Worm (Caenorhabditis elegans) whole organism, young adult: ENCODE data around the gene far-4.

ENCODE experiments used
- C06A6.2 ChIP-seq: fragments of 200-800 bp; sonication (Bioruptor generic); conservative IDR thresholded peaks from 2 replicates; pipeline ENCODE4 v1.3.6; 2022; ENCODE audit warnings: missing genetic modification characterization, missing compliant biosample characterization
- F23B12.7 ChIP-seq: sonication (generic microtip); optimal IDR thresholded peaks from 2 replicates; lab custom pipeline; 2017; ENCODE audit warnings: missing genetic modification characterization, mild to moderate bottlenecking, missing compliant biosample characterization, antibody characterized with exemption, moderate library complexity; ENCODE audit not compliant: insufficient read depth
- F52B5.7 ChIP-seq: sonication (generic microtip); optimal IDR thresholded peaks from 2 replicates; lab custom pipeline; 2016; ENCODE audit warnings: mild to moderate bottlenecking, missing genetic modification characterization, missing compliant biosample characterization
- F57C9.4 ChIP-seq: sonication (generic microtip); optimal IDR thresholded peaks from 2 replicates; lab custom pipeline; 2017; ENCODE audit warnings: mild to moderate bottlenecking, missing genetic modification characterization, missing compliant biosample characterization
- Y53F4B.3 ChIP-seq: fragments of 200-800 bp; sonication (Bioruptor generic); IDR thresholded peaks from 2 replicates; pipeline ENCODE4 v1.3.6; 2022; ENCODE audit warnings: missing genetic modification reagents, missing genetic modification characterization, missing compliant biosample characterization
- Y67H2A.10 ChIP-seq: fragments of 200-800 bp; sonication (Bioruptor generic); conservative IDR thresholded peaks from 2 replicates; pipeline ENCODE4 v1.3.6; 2022; ENCODE audit warnings: missing genetic modification reagents, missing genetic modification characterization, missing compliant biosample characterization
- Y79H2A.3 ChIP-seq: fragments of 200-800 bp; sonication (Bioruptor generic); conservative IDR thresholded peaks from 2 replicates; pipeline ENCODE4 v1.3.6; 2022; ENCODE audit warnings: missing genetic modification reagents, missing genetic modification characterization, missing compliant biosample characterization
- ZK185.1 ChIP-seq: sonication (generic microtip); optimal IDR thresholded peaks from 2 replicates; lab custom pipeline; 2016; ENCODE audit warnings: mild to moderate bottlenecking, missing genetic modification characterization, missing compliant biosample characterization; ENCODE audit not compliant: poor library complexity, severe bottlenecking
- akir-1 ChIP-seq: fragments of 200-800 bp; sonication (Bioruptor generic); optimal IDR thresholded peaks from 2 replicates; lab custom pipeline; 2018; ENCODE audit warnings: mild to moderate bottlenecking, missing genetic modification characterization, moderate library complexity, missing compliant biosample characterization
- bed-1 ChIP-seq: fragments of 200-800 bp; sonication (Bioruptor generic); IDR thresholded peaks from 2 replicates; pipeline ENCODE4 v1.3.6; 2022; ENCODE audit warnings: missing genetic modification reagents, missing genetic modification characterization, missing compliant biosample characterization
- ceh-27 ChIP-seq: fragments of 200-800 bp; sonication (Bioruptor generic); optimal IDR thresholded peaks from 2 replicates; lab custom pipeline; 2018; ENCODE audit warnings: mild to moderate bottlenecking, missing genetic modification characterization, moderate library complexity, missing compliant biosample characterization
- die-1 ChIP-seq: sonication (generic microtip); optimal IDR thresholded peaks from 2 replicates; lab custom pipeline; 2016; ENCODE audit warnings: missing genotype, mild to moderate bottlenecking, missing genetic modification characterization, missing compliant biosample characterization
- dox-1 ChIP-seq: fragments of 200-800 bp; sonication (Bioruptor generic); IDR thresholded peaks from 2 replicates; pipeline ENCODE4 v1.3.6; 2022; ENCODE audit warnings: missing genetic modification reagents, missing genetic modification characterization, missing compliant biosample characterization
- efl-1 ChIP-seq: fragments of 150-350 bp; optimal IDR thresholded peaks from 2 replicates; lab custom pipeline; 2014; ENCODE audit warnings: missing biosample characterization, missing genetic modification reagents, missing genetic modification characterization
- fkh-3 ChIP-seq: sonication (generic microtip); optimal IDR thresholded peaks from 2 replicates; lab custom pipeline; 2016; ENCODE audit warnings: mild to moderate bottlenecking, missing genetic modification characterization, missing compliant biosample characterization
- him-1 ChIP-seq: sonication (generic microtip); optimal IDR thresholded peaks from 2 replicates; lab custom pipeline; 2016; ENCODE audit warnings: missing genotype, missing genetic modification reagents, missing genetic modification characterization, missing compliant biosample characterization
- hlh-26 ChIP-seq: fragments of 200-800 bp; sonication (Bioruptor generic); conservative IDR thresholded peaks from 2 replicates; pipeline ENCODE4 v1.3.6; 2022; ENCODE audit warnings: missing genetic modification reagents, missing genetic modification characterization, missing compliant biosample characterization
- hsf-1 ChIP-seq: fragments of 200-800 bp; sonication (Bioruptor generic); IDR thresholded peaks from 2 replicates; pipeline ENCODE4 v1.3.6; 2022; ENCODE audit warnings: missing genetic modification reagents, missing genetic modification characterization, missing compliant biosample characterization
- let-526 ChIP-seq: fragments of 200-800 bp; sonication (Bioruptor generic); IDR thresholded peaks from 2 replicates; pipeline ENCODE4 v1.3.6; 2022; ENCODE audit warnings: missing genetic modification reagents, missing genetic modification characterization, missing compliant biosample characterization
- lin-54 ChIP-seq: fragments of 200-800 bp; sonication (Bioruptor generic); optimal IDR thresholded peaks from 2 replicates; lab custom pipeline; 2018; ENCODE audit warnings: mild to moderate bottlenecking, missing genetic modification characterization, missing compliant biosample characterization
- lsy-27 ChIP-seq: sonication (generic microtip); optimal IDR thresholded peaks from 2 replicates; lab custom pipeline; 2017; ENCODE audit warnings: missing genetic modification characterization, mild to moderate bottlenecking, missing compliant biosample characterization, antibody characterized with exemption, missing genotype, borderline replicate concordance; ENCODE audit not compliant: insufficient read depth
- madf-10 ChIP-seq: sonication (generic microtip); optimal IDR thresholded peaks from 2 replicates; lab custom pipeline; 2016; ENCODE audit warnings: mild to moderate bottlenecking, missing genetic modification characterization, missing compliant biosample characterization
- madf-3 ChIP-seq: fragments of 200-800 bp; sonication (Bioruptor generic); IDR thresholded peaks from 2 replicates; pipeline ENCODE4 v1.3.6; 2022; ENCODE audit warnings: missing genetic modification reagents, missing genetic modification characterization, missing compliant biosample characterization
- madf-6 ChIP-seq: fragments of 200-800 bp; sonication (Bioruptor generic); IDR thresholded peaks from 2 replicates; pipeline ENCODE4 v1.3.6; 2022; ENCODE audit warnings: missing genetic modification reagents, missing genetic modification characterization, missing compliant biosample characterization
- mel-28 ChIP-seq: sonication (generic microtip); optimal IDR thresholded peaks from 2 replicates; lab custom pipeline; 2016; ENCODE audit warnings: borderline replicate concordance, mild to moderate bottlenecking, missing genetic modification characterization, missing compliant biosample characterization
- mes-4 ChIP-seq: sonication (generic microtip); optimal IDR thresholded peaks from 2 replicates; lab custom pipeline; 2016; ENCODE audit warnings: missing genotype, missing genetic modification characterization, missing compliant biosample characterization
- nfya-2 ChIP-seq: fragments of 200-800 bp; sonication (Bioruptor generic); IDR thresholded peaks from 2 replicates; pipeline ENCODE4 v1.3.6; 2022; ENCODE audit warnings: missing genetic modification reagents, missing genetic modification characterization, missing compliant biosample characterization
- nhr-120 ChIP-seq: fragments of 200-800 bp; sonication (Bioruptor generic); IDR thresholded peaks from 2 replicates; pipeline ENCODE4 v1.3.6; 2022; ENCODE audit warnings: missing genetic modification characterization, missing compliant biosample characterization
- pbrm-1 ChIP-seq: fragments of 200-800 bp; sonication (Bioruptor generic); IDR thresholded peaks from 2 replicates; pipeline ENCODE4 v1.3.6; 2022; ENCODE audit warnings: missing genetic modification reagents, missing genetic modification characterization, missing compliant biosample characterization
- rec-8 ChIP-seq, 2 experiments: sonication (generic microtip); optimal IDR thresholded peaks; 2 replicates each; lab custom pipeline; 2016; ENCODE audit warnings: mild to moderate bottlenecking in 2 of 2, missing genetic modification characterization in 2 of 2, missing genetic modification reagents in 2 of 2, missing genotype in 2 of 2, missing biosample characterization in 1 of 2, missing compliant biosample characterization in 1 of 2, moderate library complexity in 1 of 2
- snpc-3.4 ChIP-seq: sonication (generic microtip); optimal IDR thresholded peaks from 2 replicates; lab custom pipeline; 2017; ENCODE audit warnings: missing genetic modification characterization, mild to moderate bottlenecking, missing compliant biosample characterization, antibody characterized with exemption, moderate library complexity, missing genotype, missing genetic modification reagents
- snpc-4 ChIP-seq, 5 experiments: fragments of 150-350 bp in 1 of 5; sonication (generic microtip) in 4 of 5; optimal IDR thresholded peaks; 2 replicates each; lab custom pipeline; 2014 to 2018; ENCODE audit warnings: missing genetic modification characterization in 5 of 5, missing biosample characterization in 3 of 5, antibody characterized with exemption in 2 of 5, mild to moderate bottlenecking in 2 of 5, missing compliant biosample characterization in 2 of 5, missing genotype in 2 of 5, moderate library complexity in 2 of 5, missing genetic modification reagents in 1 of 5
- unc-62 ChIP-seq: fragments of 150-350 bp; optimal IDR thresholded peaks from 2 replicates; lab custom pipeline; 2014; ENCODE audit warnings: missing biosample characterization, missing genetic modification reagents, missing genetic modification characterization
- ztf-18 ChIP-seq: sonication (generic microtip); optimal IDR thresholded peaks from 2 replicates; lab custom pipeline; 2016; ENCODE audit warnings: missing genotype, mild to moderate bottlenecking, missing genetic modification characterization, missing compliant biosample characterization

Gene far-4

DNA sequence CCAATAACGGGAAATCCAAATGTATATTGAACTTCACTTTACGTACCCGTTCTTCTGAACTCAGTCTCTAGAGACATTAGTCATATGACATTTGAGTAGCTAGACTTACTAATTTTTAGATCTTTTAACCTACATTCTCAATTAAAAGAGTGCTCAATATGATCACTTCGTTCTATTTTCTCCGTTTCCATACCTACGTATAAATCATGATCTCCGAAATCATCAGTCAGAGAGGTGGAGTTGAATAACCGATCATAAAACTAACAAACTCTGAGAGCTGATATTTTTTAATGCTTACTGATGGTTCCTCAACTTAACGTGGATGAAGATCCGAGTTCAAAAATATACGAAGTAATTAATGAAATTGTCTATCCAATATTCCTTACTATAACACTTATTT is 35.4 kb downstream of the far-4 start, which contains the start of gene srd-35:
srd-35 (plus strand) TSS at position 301 of the 400 bp plus-strand sequence.
- TF ChIP-seq mes-4 (tag; lab: Kevin White, UChicago) (no peak), dox-1 (GFP tag; lab: Robert Waterston, UW) (no peak), nhr-120 (GFP tag; lab: Robert Waterston, UW) (no peak), Y67H2A.10 (GFP tag; lab: Robert Waterston, UW) (no peak), ztf-18 (no peak), bed-1 (GFP tag; lab: Robert Waterston, UW) (no peak), ceh-27 (GFP tag; lab: Kevin White, UChicago) (no peak), F52B5.7 (no peak), mel-28 (tag; lab: Kevin White, UChicago) (no peak), hlh-26 (GFP tag; lab: Robert Waterston, UW) (no peak)
- TF ChIP-seq, all 124 proteins: peak for 0

DNA sequence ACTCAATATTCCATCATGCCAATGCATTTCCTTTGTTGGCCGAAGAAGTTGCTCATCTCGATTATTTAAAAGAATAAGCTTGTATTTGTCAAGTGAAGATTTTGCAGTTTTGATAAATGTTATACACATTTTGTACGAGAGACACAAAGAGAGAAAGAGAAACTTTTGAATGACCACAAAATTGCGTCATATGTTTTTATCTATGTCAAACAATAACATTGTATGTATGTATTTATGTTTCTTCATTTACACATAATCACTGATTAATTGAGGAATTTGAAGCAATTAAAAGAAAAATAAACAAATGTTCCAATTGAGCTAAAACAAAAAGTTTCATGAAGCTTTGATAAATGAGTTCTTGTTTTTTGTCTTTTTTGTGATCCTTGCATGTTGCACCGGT is 36.3 kb downstream of the far-4 start, which contains the start of gene hrg-9:
hrg-9 (minus strand) TSS at position 152 of the 400 bp plus-strand sequence.
- no peak for TF ChIP-seq let-526
- TF ChIP-seq lsy-27 = no peak
- TF ChIP-seq F57C9.4 (tag; lab: Kevin White, UChicago) = no peak
- TF ChIP-seq mes-4 (tag; lab: Kevin White, UChicago) = no peak
- no peak for TF ChIP-seq madf-3 (GFP tag; lab: Robert Waterston, UW)
- no peak for TF ChIP-seq Y79H2A.3 (GFP tag; lab: Robert Waterston, UW)
- no peak for TF ChIP-seq nhr-120 (GFP tag; lab: Robert Waterston, UW)
- no peak for TF ChIP-seq C06A6.2 (GFP tag; lab: Robert Waterston, UW)
- TF ChIP-seq nfya-2 (GFP tag; lab: Robert Waterston, UW) = no peak
- TF ChIP-seq F23B12.7 (tag; lab: Kevin White, UChicago) = no peak
- TF ChIP-seq unc-62 (GFP tag; lab: Kevin White, UChicago) = no peak

DNA sequence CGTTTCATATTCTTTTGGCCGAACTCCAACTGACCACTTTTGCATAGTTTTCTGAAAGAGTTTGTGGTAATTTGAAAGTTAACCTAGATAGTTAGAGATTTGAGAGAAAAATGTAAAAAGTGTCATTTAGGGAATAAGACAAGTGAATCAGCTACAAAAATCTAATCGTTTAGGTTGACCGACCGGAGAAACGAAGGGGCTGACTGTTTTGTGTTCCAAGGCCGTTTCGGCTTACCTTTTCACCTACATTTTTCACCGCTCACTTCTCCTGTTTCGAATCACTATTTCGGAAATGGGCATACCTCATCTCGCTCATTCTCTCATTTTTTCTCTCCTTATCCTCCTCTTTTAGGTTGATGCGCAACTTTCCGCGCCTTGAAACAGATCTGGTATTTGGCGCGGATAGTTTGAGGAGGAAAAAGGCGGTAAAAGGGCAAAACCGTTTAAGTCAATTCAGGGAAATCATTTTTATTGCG is 38.3 kb downstream of the far-4 start, which contains the start of gene mpst-7:
mpst-7 (minus strand) TSS at position 51 of the 476 bp plus-strand sequence.
- peak; percentile 57 for TF ChIP-seq efl-1 (GFP tag; lab: Kevin White, UChicago)
- TF ChIP-seq madf-6 (GFP tag; lab: Robert Waterston, UW) = peak; percentile 36; the same call in 1 of the 2 replicates
- no peak for TF ChIP-seq snpc-4 (GFP tag; optimal IDR thresholded peaks at IDR 0.05; lab: Kevin White, UChicago)
- TF ChIP-seq snpc-4 (tag; optimal IDR thresholded peaks at IDR 0.05; lab: Kevin White, UChicago) = no peak

DNA sequence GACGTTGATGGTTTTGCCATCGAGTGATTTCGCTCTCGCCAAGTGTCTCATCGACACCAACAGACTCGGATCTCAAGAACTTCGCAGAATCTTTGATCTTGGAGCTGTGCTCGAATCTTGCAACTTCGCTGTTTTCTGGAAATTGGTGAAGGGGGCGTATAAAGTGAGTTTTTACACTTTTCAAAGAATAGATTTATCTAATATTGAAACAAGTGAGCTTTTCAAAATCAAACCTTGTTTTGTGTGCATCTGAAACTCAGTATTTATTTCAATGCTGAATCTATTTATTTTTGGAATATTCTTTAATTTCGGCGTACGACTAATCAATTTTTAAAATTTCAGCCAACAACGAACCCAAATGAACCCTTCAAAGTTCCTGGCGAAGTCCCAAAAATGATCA is 45.2 kb downstream of the far-4 start:
- TF ChIP-seq die-1 (tag; lab: Kevin White, UChicago) = no peak
- TF ChIP-seq rec-8 (tag; optimal IDR thresholded peaks at IDR 0.05; lab: Kevin White, UChicago) = no peak
- no peak for TF ChIP-seq lin-54 (GFP tag; lab: Kevin White, UChicago)
- no peak for TF ChIP-seq Y53F4B.3 (GFP tag; lab: Robert Waterston, UW)
- no peak for TF ChIP-seq hsf-1 (GFP tag; lab: Robert Waterston, UW)
- TF ChIP-seq ZK185.1 (tag; lab: Kevin White, UChicago) = no peak
- no peak for TF ChIP-seq pbrm-1 (GFP tag; lab: Robert Waterston, UW)
- no peak for TF ChIP-seq akir-1

DNA sequence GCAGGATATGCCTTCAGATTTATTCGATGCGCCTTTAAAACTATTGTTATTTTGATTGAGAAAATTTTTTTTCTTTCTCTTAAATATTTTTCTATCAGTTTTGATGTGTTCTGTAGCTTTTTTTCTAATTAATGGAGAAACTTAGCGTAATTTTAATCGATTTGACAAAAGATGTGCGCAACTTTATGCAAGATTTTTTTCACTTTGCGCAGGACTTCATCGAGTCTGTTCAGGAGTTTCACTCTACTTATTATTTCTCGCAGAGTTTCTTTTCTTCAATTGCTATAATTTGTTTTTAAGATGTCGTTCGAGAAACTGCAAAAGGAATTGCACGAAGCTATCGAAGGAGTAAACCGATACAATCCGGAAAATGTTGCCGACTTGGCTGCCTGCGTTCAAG is 45.8 kb downstream of the far-4 start, which contains the start of gene eif-3.K:
eif-3.K (plus strand) TSS at position 301 of the 400 bp plus-strand sequence.
- TF ChIP-seq bed-1 (GFP tag; lab: Robert Waterston, UW) (no peak), fkh-3 (tag; lab: Kevin White, UChicago) (no peak), snpc-3.4 (tag; lab: Kevin White, UChicago) (no peak), madf-10 (no peak), him-1 (tag; lab: Kevin White, UChicago) (no peak), F52B5.7 (no peak)
- TF ChIP-seq, all 124 proteins: peak for 0
